Worm (Caenorhabditis elegans) whole organism, early embryonic: ENCODE measurements around the gene unc-2.

Experiments used
- B0310.2 ChIP-seq: sonication (generic microtip); optimal IDR thresholded peaks from 2 replicates; lab custom pipeline; 2016; ENCODE audit warnings: mild to moderate bottlenecking, missing genetic modification characterization, missing compliant biosample characterization
- F13C5.2 ChIP-seq: sonication (generic microtip); optimal IDR thresholded peaks from 2 replicates; lab custom pipeline; 2017; ENCODE audit warnings: mild to moderate bottlenecking, missing genetic modification characterization, inconsistent platforms, missing compliant biosample characterization
- aly-1 ChIP-seq: sonication (generic microtip); optimal IDR thresholded peaks from 2 replicates; lab custom pipeline; 2016; ENCODE audit warnings: missing genetic modification characterization, missing compliant biosample characterization
- ama-1 ChIP-seq: fragments of 150-350 bp; optimal IDR thresholded peaks from 2 replicates; lab custom pipeline; 2014
- ceh-13 ChIP-seq: fragments of 200-800 bp; sonication (Bioruptor generic); optimal IDR thresholded peaks from 2 replicates; lab custom pipeline; 2018; ENCODE audit warnings: mild to moderate bottlenecking, missing genetic modification characterization, missing compliant biosample characterization
- ceh-36 ChIP-seq: sonication (generic microtip); optimal IDR thresholded peaks from 2 replicates; lab custom pipeline; 2016; ENCODE audit warnings: missing genetic modification characterization, inconsistent platforms, missing compliant biosample characterization
- ets-7 ChIP-seq: sonication (generic microtip); optimal IDR thresholded peaks from 2 replicates; lab custom pipeline; 2016; ENCODE audit warnings: missing genotype, missing genetic modification characterization, missing compliant biosample characterization
- flt-1 ChIP-seq: fragments of 200-800 bp; sonication (Bioruptor generic); IDR thresholded peaks from 2 replicates; pipeline ENCODE4 v1.3.6; 2022; ENCODE audit warnings: missing genetic modification characterization, missing compliant biosample characterization
- hmbx-1 ChIP-seq: sonication (generic microtip); optimal IDR thresholded peaks from 2 replicates; lab custom pipeline; 2016; ENCODE audit warnings: mild to moderate bottlenecking, missing genetic modification characterization, missing compliant biosample characterization
- hmg-4 ChIP-seq: fragments of 200-800 bp; sonication (Bioruptor generic); optimal IDR thresholded peaks from 2 replicates; lab custom pipeline; 2018; ENCODE audit warnings: mild to moderate bottlenecking, missing genetic modification characterization, missing compliant biosample characterization
- hnd-1 ChIP-seq: sonication (generic microtip); optimal IDR thresholded peaks from 2 replicates; lab custom pipeline; 2016; ENCODE audit warnings: missing genetic modification characterization, missing compliant biosample characterization
- pes-1 ChIP-seq: fragments of 200-800 bp; sonication (Bioruptor generic); IDR thresholded peaks from 2 replicates; pipeline ENCODE4 v1.3.6; 2022; ENCODE audit warnings: missing genetic modification reagents, missing genetic modification characterization, missing compliant biosample characterization
- scrt-1 ChIP-seq: fragments of 200-800 bp; sonication (Bioruptor generic); IDR thresholded peaks from 2 replicates; pipeline ENCODE4 v1.3.6; 2022; ENCODE audit warnings: missing genetic modification characterization, missing compliant biosample characterization
- sea-1 ChIP-seq: fragments of 200-800 bp; sonication (Bioruptor generic); conservative IDR thresholded peaks from 2 replicates; pipeline ENCODE4 v1.3.6; 2022; ENCODE audit warnings: missing genetic modification characterization, missing compliant biosample characterization
- tbx-11 ChIP-seq: fragments of 200-800 bp; sonication (Bioruptor generic); IDR thresholded peaks from 2 replicates; pipeline ENCODE4 v1.3.6; 2022; ENCODE audit warnings: missing genetic modification characterization, missing compliant biosample characterization
- tbx-37 ChIP-seq: fragments of 200-800 bp; sonication (Bioruptor generic); conservative IDR thresholded peaks from 2 replicates; pipeline ENCODE4 v1.3.6; 2022; ENCODE audit warnings: missing genetic modification reagents, missing genetic modification characterization, missing compliant biosample characterization
- tra-4 ChIP-seq: sonication (generic microtip); optimal IDR thresholded peaks from 2 replicates; lab custom pipeline; 2017; ENCODE audit warnings: missing genetic modification characterization, missing compliant biosample characterization

The unc-2 gene

ce11 chrX:2704768-2705486, 58.4 kb downstream of the unc-2 start:
- TF ChIP-seq ceh-36 (tag; lab: Kevin White, UChicago) (peak; percentile 82), pes-1 (GFP tag; lab: Robert Waterston, UW) (no peak), tra-4 (tag; lab: Kevin White, UChicago) (no peak), hmbx-1 (tag; lab: Kevin White, UChicago) (no peak)

DNA sequence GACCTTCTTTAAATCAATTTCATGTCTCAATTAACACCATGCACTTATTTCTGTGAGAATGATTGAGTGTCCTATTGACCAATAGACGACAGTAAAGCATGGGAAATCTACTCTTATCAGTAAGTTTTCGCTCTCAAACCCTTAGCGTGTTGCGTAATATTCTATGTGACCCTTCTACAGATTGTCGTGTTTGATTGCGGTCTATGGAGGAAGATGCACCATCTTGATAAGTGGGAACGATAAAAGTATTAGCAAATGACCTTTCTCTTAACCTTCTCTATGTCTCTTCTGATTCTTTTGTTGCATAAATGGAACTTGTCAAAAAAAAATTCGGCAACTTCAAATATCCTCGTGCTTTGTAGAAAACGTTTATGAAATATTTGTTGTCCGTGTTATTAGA, 59.4 kb downstream of the unc-2 start:
- TF ChIP-seq hnd-1 (tag; lab: Kevin White, UChicago) (no peak), ceh-36 (tag; lab: Kevin White, UChicago) (no peak), hmbx-1 (tag; lab: Kevin White, UChicago) (no peak), flt-1 (GFP tag; lab: Robert Waterston, UW) (no peak), tbx-37 (GFP tag; lab: Robert Waterston, UW) (no peak), hmg-4 (GFP tag; lab: Kevin White, UChicago) (no peak), tra-4 (tag; lab: Kevin White, UChicago) (no peak), ceh-13 (GFP tag; lab: Kevin White, UChicago) (no peak), tbx-11 (no peak), scrt-1 (GFP tag; lab: Robert Waterston, UW) (no peak), F13C5.2 (tag; lab: Kevin White, UChicago) (no peak), pes-1 (GFP tag; lab: Robert Waterston, UW) (no peak)

ce11 chrX:2700649-2701048, 62.7 kb downstream of the unc-2 start:
- TF ChIP-seq B0310.2 (tag; lab: Kevin White, UChicago): no peak
- no peak for TF ChIP-seq aly-1
- TF ChIP-seq pes-1 (GFP tag; lab: Robert Waterston, UW): no peak; the same call in 1 of the 2 replicates
- TF ChIP-seq ceh-13 (GFP tag; lab: Kevin White, UChicago): no peak
- peak; percentile 52 for TF ChIP-seq hmg-4 (GFP tag; lab: Kevin White, UChicago)
- no peak for TF ChIP-seq ceh-36 (tag; lab: Kevin White, UChicago)
- no peak for TF ChIP-seq F13C5.2 (tag; lab: Kevin White, UChicago)
- no peak for TF ChIP-seq flt-1 (GFP tag; lab: Robert Waterston, UW)
- peak; percentile 7 for TF ChIP-seq ama-1
- TF ChIP-seq scrt-1 (GFP tag; lab: Robert Waterston, UW): no peak
- no peak for TF ChIP-seq tra-4 (tag; lab: Kevin White, UChicago)
- no peak for TF ChIP-seq tbx-11
- TF ChIP-seq sea-1 (GFP tag; lab: Robert Waterston, UW): no peak

DNA sequence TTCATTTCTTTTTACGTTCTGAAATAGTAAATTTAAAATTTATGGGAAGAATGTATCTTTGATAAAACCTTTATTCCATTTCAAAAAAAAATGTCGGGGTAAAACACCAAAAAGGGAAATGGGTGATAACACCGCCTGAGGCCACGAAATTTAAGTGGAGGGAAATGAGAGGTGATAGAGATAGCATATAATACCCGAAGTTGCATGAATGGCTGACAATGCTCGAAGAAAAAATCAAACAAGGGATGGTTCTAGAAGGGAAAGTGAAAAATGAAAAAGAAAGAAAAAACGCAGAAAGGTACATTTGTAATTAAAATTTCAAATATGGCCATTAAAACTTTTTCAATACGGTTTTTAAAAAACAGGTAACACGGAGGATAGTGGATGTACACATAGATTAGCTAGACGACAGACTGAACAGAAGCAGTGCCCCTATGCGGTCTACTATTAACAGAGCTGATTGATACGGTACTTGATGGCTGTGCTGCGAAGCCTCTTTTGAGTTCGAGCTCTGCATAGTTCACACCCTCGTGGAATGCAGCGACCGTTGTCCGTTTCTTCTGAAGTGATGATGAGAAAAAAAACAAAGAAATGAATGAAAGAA, 65.0 kb downstream of the unc-2 start:
- no peak for TF ChIP-seq ceh-13 (GFP tag; lab: Kevin White, UChicago)
- no peak for TF ChIP-seq flt-1 (GFP tag; lab: Robert Waterston, UW)
- TF ChIP-seq hnd-1 (tag; lab: Kevin White, UChicago): no peak
- TF ChIP-seq sea-1 (GFP tag; lab: Robert Waterston, UW): no peak
- TF ChIP-seq hmbx-1 (tag; lab: Kevin White, UChicago): no peak
- no peak for TF ChIP-seq tra-4 (tag; lab: Kevin White, UChicago)
- TF ChIP-seq ceh-36 (tag; lab: Kevin White, UChicago): no peak
- no peak for TF ChIP-seq F13C5.2 (tag; lab: Kevin White, UChicago)
- no peak for TF ChIP-seq pes-1 (GFP tag; lab: Robert Waterston, UW)

- TF ChIP-seq B0310.2 (tag; lab: Kevin White, UChicago): peak; percentile 13
- no peak for TF ChIP-seq sea-1 (GFP tag; lab: Robert Waterston, UW)
- no peak for TF ChIP-seq tbx-37 (GFP tag; lab: Robert Waterston, UW)
- TF ChIP-seq F13C5.2 (tag; lab: Kevin White, UChicago): no peak
- TF ChIP-seq tbx-11: no peak
- TF ChIP-seq hmbx-1 (tag; lab: Kevin White, UChicago): no peak
- no peak for TF ChIP-seq pes-1 (GFP tag; lab: Robert Waterston, UW)
- TF ChIP-seq flt-1 (GFP tag; lab: Robert Waterston, UW): no peak
- TF ChIP-seq aly-1: no peak
- TF ChIP-seq ama-1: peak; percentile 77
- no peak for TF ChIP-seq hnd-1 (tag; lab: Kevin White, UChicago)
- 0 out of 2 replicates have a peak, but pooled peaks have one; percentile 5 for TF ChIP-seq scrt-1 (GFP tag; lab: Robert Waterston, UW)
- TF ChIP-seq tra-4 (tag; lab: Kevin White, UChicago): no peak
Observed at ce11 chrX:2697645-2698044, 65.7 kb downstream of the unc-2 start.

- TF ChIP-seq sea-1 (GFP tag; lab: Robert Waterston, UW) (peak; percentile 66; the same call in 1 of the 2 replicates), hmbx-1 (tag; lab: Kevin White, UChicago) (no peak)
Observed at ce11 chrX:2696563-2696962, 66.8 kb downstream of the unc-2 start.

DNA sequence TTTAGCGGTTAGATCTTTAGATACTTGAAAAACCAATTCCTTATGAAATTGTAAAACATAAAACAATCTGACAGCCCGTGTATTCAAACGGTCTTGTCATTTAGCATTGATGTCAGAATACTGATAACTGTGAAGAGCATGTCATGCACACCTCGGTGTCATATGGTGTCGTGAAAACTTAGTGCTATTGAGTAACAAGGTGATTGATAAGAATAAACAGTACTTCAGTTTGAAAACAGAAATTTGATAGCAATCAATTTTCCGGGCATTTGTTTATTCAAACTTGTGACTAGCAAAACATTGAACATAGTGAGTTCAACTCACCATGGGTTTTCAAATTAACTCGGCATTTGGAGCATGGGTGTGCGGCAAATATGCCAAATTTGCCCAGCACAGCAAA, 68.0 kb downstream of the unc-2 start:
- TF ChIP-seq F13C5.2 (tag; lab: Kevin White, UChicago) (no peak), ceh-36 (tag; lab: Kevin White, UChicago) (no peak), ets-7 (tag; lab: Kevin White, UChicago) (no peak), ceh-13 (GFP tag; lab: Kevin White, UChicago) (no peak), hmbx-1 (tag; lab: Kevin White, UChicago) (no peak), B0310.2 (tag; lab: Kevin White, UChicago) (no peak), ama-1 (no peak), hnd-1 (tag; lab: Kevin White, UChicago) (no peak), tbx-11 (no peak), aly-1 (no peak), tbx-37 (GFP tag; lab: Robert Waterston, UW) (no peak), hmg-4 (GFP tag; lab: Kevin White, UChicago) (no peak), tra-4 (tag; lab: Kevin White, UChicago) (no peak), flt-1 (GFP tag; lab: Robert Waterston, UW) (no peak), pes-1 (GFP tag; lab: Robert Waterston, UW) (no peak), scrt-1 (GFP tag; lab: Robert Waterston, UW) (no peak)
